Worm (Caenorhabditis elegans): Measurements from ENCODE around the gene M02D8.5.

DNA sequence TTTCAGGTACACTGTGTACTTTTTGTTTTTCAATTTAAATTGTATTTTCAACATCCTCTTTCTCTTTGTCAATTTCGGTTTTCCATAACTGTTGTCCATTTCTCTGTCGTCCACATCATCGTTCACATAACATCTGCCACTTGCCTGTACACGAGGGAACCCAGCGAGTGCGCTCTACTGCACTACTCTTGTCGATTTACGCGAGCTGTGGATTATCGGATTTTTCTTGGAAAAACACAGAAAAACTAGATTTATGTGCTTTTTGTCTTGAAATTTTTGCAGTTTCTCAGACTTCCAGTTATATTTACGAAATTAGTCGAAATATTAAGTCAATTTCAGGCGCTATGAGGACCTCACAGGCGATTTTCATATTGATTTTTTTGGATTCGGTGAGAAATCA, 30.4 kb upstream of the M02D8.5 start, which contains the start of gene chup-1:
- TF ChIP-seq F13C5.2 (tag; optimal IDR thresholded peaks at IDR 0.05), result no peak
- no peak for TF ChIP-seq ama-1 (optimal IDR thresholded peaks at IDR 0.05)
- no peak for TF ChIP-seq tbx-37 (GFP tag; conservative IDR thresholded peaks at IDR 0.05)
- no peak for TF ChIP-seq pes-1 (GFP tag; IDR thresholded peaks at IDR 0.05)
- TF ChIP-seq hmbx-1 (tag; optimal IDR thresholded peaks at IDR 0.05), result no peak
- no peak for TF ChIP-seq ceh-36 (tag; optimal IDR thresholded peaks at IDR 0.05)

All from whole organism, early embryonic.